Fruit fly (Drosophila melanogaster) whole organism, embryonic: ENCODE data around the gene CG16710.
A peak's percentile ranks its signal among the peaks of the same experiment; 100 is the strongest.

Experiments used
- Asciz ChIP-seq: fragments of 200-800 bp; sonication (Bioruptor generic); optimal IDR thresholded peaks from 2 replicates; lab custom pipeline; 2017; ENCODE audit warnings: missing biosample characterization, mild to moderate bottlenecking, missing genetic modification characterization, missing genetic modification reagents
- Atf-2 ChIP-seq: fragments of 200-800 bp; sonication (Bioruptor generic); optimal IDR thresholded peaks from 2 replicates; lab custom pipeline; 2016; ENCODE audit warnings: missing biosample characterization, missing genetic modification characterization
- Bgb ChIP-seq: fragments of 200-800 bp; sonication (Bioruptor generic); IDR thresholded peaks from 2 replicates; pipeline ENCODE4 v1.3.6; 2022; ENCODE audit warnings: missing biosample characterization, missing genetic modification characterization; ENCODE audit not compliant: partially characterized antibody
- CG10431 ChIP-seq: fragments of 200-800 bp; sonication (Bioruptor generic); optimal IDR thresholded peaks from 3 replicates; lab custom pipeline; 2018; ENCODE audit warnings: missing biosample characterization, mild to moderate bottlenecking, missing genetic modification characterization
- CG10462 ChIP-seq: fragments of 200-800 bp; sonication (Bioruptor generic); optimal IDR thresholded peaks from 2 replicates; lab custom pipeline; 2016; ENCODE audit warnings: missing biosample characterization, missing genetic modification characterization
- CG10959 ChIP-seq: fragments of 200-800 bp; sonication (Bioruptor generic); IDR thresholded peaks from 2 replicates; pipeline ENCODE4 v1.3.6; 2022; ENCODE audit warnings: missing biosample characterization, missing genetic modification characterization
- CG11723 ChIP-seq: fragments of 200-800 bp; sonication (Bioruptor generic); optimal IDR thresholded peaks from 2 replicates; lab custom pipeline; 2017; ENCODE audit warnings: missing biosample characterization, mild to moderate bottlenecking, missing genetic modification characterization
- CG12659 ChIP-seq: fragments of 200-800 bp; sonication (Bioruptor generic); optimal IDR thresholded peaks from 3 replicates; lab custom pipeline; 2017; ENCODE audit warnings: mild to moderate bottlenecking, missing biosample characterization, missing genetic modification reagents, missing genetic modification characterization
- CG14710 ChIP-seq: fragments of 200-800 bp; sonication (Bioruptor generic); optimal IDR thresholded peaks from 3 replicates; lab custom pipeline; 2019; ENCODE audit warnings: missing biosample characterization, mild to moderate bottlenecking, missing genetic modification characterization, moderate library complexity
- CG14860 ChIP-seq: fragments of 200-800 bp; sonication (Bioruptor generic); IDR thresholded peaks from 3 replicates; pipeline ENCODE4 v1.3.6; 2022; ENCODE audit warnings: missing biosample characterization, missing genetic modification characterization; ENCODE audit not compliant: partially characterized antibody
- CG15479 ChIP-seq: fragments of 200-800 bp; sonication (Bioruptor generic); optimal IDR thresholded peaks from 3 replicates; lab custom pipeline; 2019; ENCODE audit warnings: missing biosample characterization, mild to moderate bottlenecking, missing genetic modification characterization, moderate library complexity
- CG17802 ChIP-seq: fragments of 200-800 bp; sonication (Bioruptor generic); optimal IDR thresholded peaks from 2 replicates; lab custom pipeline; 2018; ENCODE audit warnings: missing biosample characterization, mild to moderate bottlenecking, missing genetic modification characterization, moderate library complexity
- CG17912 ChIP-seq: fragments of 200-800 bp; sonication (Bioruptor generic); optimal IDR thresholded peaks from 2 replicates; lab custom pipeline; 2018; ENCODE audit warnings: missing biosample characterization, mild to moderate bottlenecking, missing genetic modification characterization
- CG2120 ChIP-seq: fragments of 200-800 bp; sonication (Bioruptor generic); optimal IDR thresholded peaks from 3 replicates; lab custom pipeline; 2016; ENCODE audit warnings: missing biosample characterization, missing genetic modification characterization
- CG2129 ChIP-seq: fragments of 200-800 bp; sonication (Bioruptor generic); IDR thresholded peaks from 2 replicates; pipeline ENCODE4 v1.3.6; 2022; ENCODE audit warnings: missing biosample characterization, missing genetic modification characterization; ENCODE audit not compliant: partially characterized antibody
- CG34376 ChIP-seq: fragments of 200-800 bp; sonication (Bioruptor generic); optimal IDR thresholded peaks from 2 replicates; lab custom pipeline; 2018; ENCODE audit warnings: missing biosample characterization, mild to moderate bottlenecking, missing genetic modification characterization
- CG4282 ChIP-seq: fragments of 200-800 bp; sonication (Bioruptor generic); optimal IDR thresholded peaks from 2 replicates; lab custom pipeline; 2016; ENCODE audit warnings: missing biosample characterization, missing genetic modification characterization
- CG4730 ChIP-seq: fragments of 200-800 bp; sonication (Bioruptor generic); IDR thresholded peaks from 2 replicates; pipeline ENCODE4 v1.3.6; 2022; ENCODE audit warnings: missing biosample characterization, missing genetic modification characterization
- CG5180 ChIP-seq: fragments of 200-800 bp; sonication (Bioruptor generic); optimal IDR thresholded peaks from 3 replicates; lab custom pipeline; 2017; ENCODE audit warnings: missing biosample characterization, missing genetic modification characterization, mild to moderate bottlenecking, moderate library complexity, missing genetic modification reagents
- CG5953 ChIP-seq: fragments of 200-800 bp; sonication (Bioruptor generic); IDR thresholded peaks from 2 replicates; pipeline ENCODE4 v1.3.6; 2022; ENCODE audit warnings: missing biosample characterization, missing genetic modification characterization
- CG6654 ChIP-seq: fragments of 200-800 bp; sonication (Bioruptor generic); optimal IDR thresholded peaks from 2 replicates; lab custom pipeline; 2017; ENCODE audit warnings: missing biosample characterization, mild to moderate bottlenecking, missing genetic modification characterization
- CG6765 ChIP-seq: fragments of 200-800 bp; sonication (Bioruptor generic); optimal IDR thresholded peaks from 3 replicates; lab custom pipeline; 2017; ENCODE audit warnings: missing biosample characterization, mild to moderate bottlenecking, missing genetic modification characterization
- CG7271 ChIP-seq: fragments of 200-800 bp; sonication (Bioruptor generic); optimal IDR thresholded peaks from 2 replicates; lab custom pipeline; 2018; ENCODE audit warnings: missing biosample characterization, mild to moderate bottlenecking, missing genetic modification characterization, moderate library complexity
- CG9437 ChIP-seq: fragments of 200-800 bp; sonication (Bioruptor generic); optimal IDR thresholded peaks from 2 replicates; lab custom pipeline; 2018; ENCODE audit warnings: missing biosample characterization, mild to moderate bottlenecking, missing genetic modification characterization
- CG9876 ChIP-seq: fragments of 200-800 bp; sonication (Bioruptor generic); optimal IDR thresholded peaks from 2 replicates; lab custom pipeline; 2016; ENCODE audit warnings: missing biosample characterization, missing genetic modification characterization
- CG9932 ChIP-seq: fragments of 200-800 bp; sonication (Bioruptor generic); IDR thresholded peaks from 2 replicates; pipeline ENCODE4 v1.3.6; 2022; ENCODE audit warnings: missing biosample characterization, missing genetic modification characterization
- Dip3 ChIP-seq: fragments of 200-800 bp; sonication (Bioruptor generic); optimal IDR thresholded peaks from 3 replicates; lab custom pipeline; 2016; ENCODE audit warnings: missing biosample characterization, missing genetic modification characterization
- ERR ChIP-seq: fragments of 200-800 bp; sonication (Bioruptor generic); optimal IDR thresholded peaks from 2 replicates; lab custom pipeline; 2016; ENCODE audit warnings: missing biosample characterization, missing genetic modification characterization
- Hmx ChIP-seq: fragments of 200-800 bp; sonication (Bioruptor generic); optimal IDR thresholded peaks from 2 replicates; lab custom pipeline; 2016; ENCODE audit warnings: missing biosample characterization, missing genetic modification characterization
- Lhr ChIP-seq: fragments of 200-800 bp; sonication (Bioruptor generic); optimal IDR thresholded peaks from 3 replicates; lab custom pipeline; 2017; ENCODE audit warnings: mild to moderate bottlenecking, missing biosample characterization, missing genetic modification reagents, missing genetic modification characterization
- NC2β ChIP-seq: fragments of 200-800 bp; sonication (Bioruptor generic); optimal IDR thresholded peaks from 2 replicates; lab custom pipeline; 2016; ENCODE audit warnings: missing biosample characterization, missing genetic modification characterization
- Poxn ChIP-seq: fragments of 200-800 bp; sonication (Bioruptor generic); IDR thresholded peaks from 2 replicates; pipeline ENCODE4 v1.3.6; 2022; ENCODE audit warnings: missing biosample characterization, missing genetic modification characterization
- Side ChIP-seq: fragments of 200-800 bp; sonication (Bioruptor generic); optimal IDR thresholded peaks from 2 replicates; lab custom pipeline; 2016; ENCODE audit warnings: missing biosample characterization, missing genetic modification characterization
- Sox100B ChIP-seq: fragments of 200-800 bp; sonication (Bioruptor generic); optimal IDR thresholded peaks from 3 replicates; lab custom pipeline; 2018; ENCODE audit warnings: missing biosample characterization, mild to moderate bottlenecking, missing genetic modification characterization
- Xbp1 ChIP-seq: fragments of 200-800 bp; sonication (Bioruptor generic); optimal IDR thresholded peaks from 3 replicates; lab custom pipeline; 2016; ENCODE audit warnings: missing biosample characterization, mild to moderate bottlenecking, missing genetic modification characterization
- bbx ChIP-seq: fragments of 200-800 bp; sonication (Bioruptor generic); IDR thresholded peaks from 2 replicates; pipeline ENCODE4 v1.3.6; 2022; ENCODE audit warnings: missing biosample characterization, missing genetic modification characterization; ENCODE audit not compliant: partially characterized antibody
- ci ChIP-seq: fragments of 200-800 bp; sonication (Bioruptor generic); IDR thresholded peaks from 3 replicates; pipeline ENCODE4 v1.3.6; 2022; ENCODE audit warnings: missing biosample characterization, missing genetic modification characterization
- dan ChIP-seq: fragments of 200-800 bp; sonication (Bioruptor generic); IDR thresholded peaks from 2 replicates; pipeline ENCODE4 v1.3.6; 2022; ENCODE audit warnings: missing biosample characterization, missing genetic modification characterization
- kah ChIP-seq: fragments of 200-800 bp; sonication (Bioruptor generic); optimal IDR thresholded peaks from 2 replicates; lab custom pipeline; 2018; ENCODE audit warnings: missing biosample characterization, mild to moderate bottlenecking, missing genetic modification characterization
- kni ChIP-seq: fragments of 200-800 bp; sonication (Bioruptor generic); optimal IDR thresholded peaks from 3 replicates; lab custom pipeline; 2017; ENCODE audit warnings: mild to moderate bottlenecking, missing biosample characterization, missing genetic modification reagents, missing genetic modification characterization
- lab ChIP-seq: fragments of 200-800 bp; sonication (Bioruptor generic); optimal IDR thresholded peaks from 3 replicates; lab custom pipeline; 2017; ENCODE audit warnings: missing biosample characterization, missing genetic modification characterization, mild to moderate bottlenecking, moderate library complexity, missing genetic modification reagents
- maf-S ChIP-seq: fragments of 200-800 bp; sonication (Bioruptor generic); optimal IDR thresholded peaks from 2 replicates; lab custom pipeline; 2016; ENCODE audit warnings: missing biosample characterization, missing genetic modification characterization
- peb ChIP-seq: fragments of 200-800 bp; sonication (Bioruptor generic); IDR thresholded peaks from 2 replicates; pipeline ENCODE4 v1.3.6; 2022; ENCODE audit warnings: missing biosample characterization, missing genetic modification characterization
- pros ChIP-seq: fragments of 200-800 bp; sonication (Bioruptor generic); optimal IDR thresholded peaks from 3 replicates; lab custom pipeline; 2019; ENCODE audit warnings: missing biosample characterization, mild to moderate bottlenecking, missing genetic modification characterization, moderate library complexity
- sd ChIP-seq: fragments of 200-800 bp; sonication (Bioruptor generic); optimal IDR thresholded peaks from 3 replicates; lab custom pipeline; 2018; ENCODE audit warnings: missing biosample characterization, mild to moderate bottlenecking, missing genetic modification characterization, moderate library complexity
- so ChIP-seq: fragments of 200-800 bp; sonication (Bioruptor generic); IDR thresholded peaks from 3 replicates; pipeline ENCODE4 v1.3.6; 2022; ENCODE audit warnings: missing biosample characterization, missing genetic modification characterization
- sug ChIP-seq: fragments of 200-800 bp; optimal IDR thresholded peaks from 2 replicates; lab custom pipeline; 2019; ENCODE audit warnings: missing biosample characterization, mild to moderate bottlenecking, missing genetic modification characterization, moderate library complexity
- vfl ChIP-seq: fragments of 200-800 bp; sonication (Bioruptor generic); optimal IDR thresholded peaks from 2 replicates; lab custom pipeline; 2016; ENCODE audit warnings: missing biosample characterization, missing genetic modification characterization

Gene CG16710

DNA sequence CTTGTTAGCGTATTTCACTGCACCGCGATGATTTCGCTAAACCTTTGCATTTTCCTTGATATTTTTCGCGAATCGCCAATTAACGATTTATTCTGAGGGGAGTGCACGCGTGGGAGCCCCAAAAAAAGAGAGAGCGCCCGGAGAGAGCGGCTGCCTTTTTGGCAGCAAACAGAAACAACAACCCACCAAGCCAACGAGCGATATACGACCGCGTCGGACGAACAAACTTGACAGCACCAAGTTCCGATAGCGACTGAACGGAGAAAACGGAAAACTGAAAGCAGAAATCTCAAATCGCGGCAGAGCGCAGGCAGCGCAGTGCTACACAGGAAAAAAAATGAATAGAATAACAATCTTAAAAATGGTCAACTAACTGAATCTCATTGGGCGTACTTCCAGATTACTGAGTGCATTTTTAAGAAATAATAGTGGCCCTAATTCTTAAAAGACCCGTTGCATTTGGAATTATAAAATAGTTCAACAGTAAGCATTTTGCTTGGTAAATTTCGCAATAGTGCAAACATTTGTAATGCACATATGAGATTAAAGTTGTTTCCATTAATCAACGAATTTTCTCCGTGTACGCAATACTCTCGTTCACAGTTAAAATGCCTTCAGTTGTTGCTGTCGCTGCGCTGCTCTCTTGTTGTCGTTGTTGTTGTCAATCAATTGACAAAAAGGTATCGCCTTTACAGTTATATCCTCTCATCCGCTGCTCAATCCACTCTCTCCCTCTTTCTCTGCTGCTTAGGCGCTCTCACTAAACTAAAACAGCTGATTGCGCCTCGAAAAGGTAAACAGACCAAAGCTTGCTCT, 12.7 kb upstream of the CG16710 start, which contains the start of gene CG31145 (continued):
- peak; percentile 94 for TF ChIP-seq CG17802 (tag; lab: Kevin White, UChicago)
- TF ChIP-seq sd (tag; lab: Kevin White, UChicago) = peak; percentile 98
- peak; percentile 100 for TF ChIP-seq Side
- peak; percentile 100 for TF ChIP-seq lab (GFP tag; lab: Kevin White, UChicago)
- peak; percentile 100 for TF ChIP-seq Xbp1 (GFP tag; lab: Kevin White, UChicago)
- TF ChIP-seq Sox100B = peak; percentile 100
- peak; percentile 65 for TF ChIP-seq CG15479 (GFP tag; lab: Kevin White, UChicago)
- TF ChIP-seq CG5180 (GFP tag; lab: Kevin White, UChicago) = peak; percentile 94
- TF ChIP-seq CG12659 (GFP tag; lab: Kevin White, UChicago) = peak; percentile 100
- TF ChIP-seq NC2β (GFP tag; lab: Kevin White, UChicago) = peak; percentile 99
- TF ChIP-seq CG10959 = peak; percentile 95
- TF ChIP-seq CG34376 = peak; percentile 99
- peak; percentile 99 for TF ChIP-seq maf-S
- TF ChIP-seq CG11723 (GFP tag; lab: Kevin White, UChicago) = peak; percentile 100
- peak; percentile 88 for TF ChIP-seq CG17912 (GFP tag; lab: Kevin White, UChicago)
- peak; percentile 99 for TF ChIP-seq Dip3 (GFP tag; lab: Kevin White, UChicago)
- TF ChIP-seq Atf-2 = peak; percentile 100
- TF ChIP-seq CG4730 (GFP tag; lab: Robert Waterston, UW) = peak; percentile 98
- peak; percentile 73 for TF ChIP-seq Bgb
- peak; percentile 98 for TF ChIP-seq sug (tag; lab: Kevin White, UChicago)
- TF ChIP-seq CG14710 = peak; percentile 98
- peak; percentile 92 for TF ChIP-seq kni (GFP tag; lab: Kevin White, UChicago)
- TF ChIP-seq Asciz (GFP tag; lab: Kevin White, UChicago) = peak; percentile 100
- TF ChIP-seq pros (GFP tag; lab: Kevin White, UChicago) = peak; percentile 61
- TF ChIP-seq CG6765 (GFP tag; lab: Kevin White, UChicago) = peak; percentile 99
- TF ChIP-seq Lhr (GFP tag; lab: Kevin White, UChicago) = peak; percentile 98
- TF ChIP-seq CG10431 = peak; percentile 96
- TF ChIP-seq peb = peak; percentile 99
- no peak for TF ChIP-seq CG14860 (GFP tag; lab: Robert Waterston, UW)
- TF ChIP-seq kah (GFP tag; lab: Kevin White, UChicago) = peak; percentile 97
- TF ChIP-seq CG7271 (tag; lab: Kevin White, UChicago) = peak; percentile 92
- TF ChIP-seq ERR (GFP tag; lab: Kevin White, UChicago) = peak; percentile 99
- TF ChIP-seq Poxn (GFP tag; lab: Robert Waterston, UW) = peak; percentile 97
- TF ChIP-seq CG9932 (GFP tag; lab: Robert Waterston, UW) = peak; percentile 98
- peak; percentile 99 for TF ChIP-seq CG10462 (GFP tag; lab: Kevin White, UChicago)
- TF ChIP-seq CG2129 (GFP tag; lab: Robert Waterston, UW) = no peak
- peak; percentile 99 for TF ChIP-seq CG9876
- TF ChIP-seq CG9437 (GFP tag; lab: Kevin White, UChicago) = peak; percentile 97
- peak; percentile 100 for TF ChIP-seq CG2120 (GFP tag; lab: Kevin White, UChicago)
- TF ChIP-seq CG6654 (GFP tag; lab: Kevin White, UChicago) = peak; percentile 96
- TF ChIP-seq so (GFP tag; lab: Robert Waterston, UW) = peak; percentile 99
- peak; percentile 98 for TF ChIP-seq ci (GFP tag; lab: Robert Waterston, UW)
- TF ChIP-seq bbx (GFP tag; lab: Robert Waterston, UW) = peak; percentile 62; the same call in 1 of the 2 replicates
- TF ChIP-seq CG4282 (GFP tag; lab: Kevin White, UChicago) = peak; percentile 99
- peak; percentile 99 for TF ChIP-seq vfl (GFP tag; lab: Kevin White, UChicago)
- peak; percentile 98 for TF ChIP-seq Hmx (GFP tag; lab: Kevin White, UChicago)
- TF ChIP-seq dan (GFP tag; lab: Robert Waterston, UW) = peak; percentile 89
- peak; percentile 98 for TF ChIP-seq CG5953 (GFP tag; lab: Robert Waterston, UW)
